Worm (Caenorhabditis elegans): ENCODE data around the gene acr-7.

The acr-7 gene

ce11 chrII:7850575-7850974, 978 bp upstream of the acr-7 start:
- TF ChIP-seq mel-28 (tag; optimal IDR thresholded peaks at IDR 0.05; ENCODE audit: borderline replicate concordance), result no peak
- no peak for TF ChIP-seq bed-2 (GFP tag; IDR thresholded peaks at IDR 0.05)
- TF ChIP-seq nhr-179 (tag; optimal IDR thresholded peaks at IDR 0.05), result no peak
- no peak for TF ChIP-seq F57A8.1 (GFP tag; optimal IDR thresholded peaks at IDR 0.05)
- no peak for TF ChIP-seq mxl-1 (tag; optimal IDR thresholded peaks at IDR 0.05)

ce11 chrII:7845571-7846236, 3.9 kb downstream of the acr-7 start, which contains the start of gene T09A5.4:
T09A5.4 (plus strand) TSS chrII:7846186.
- TF ChIP-seq K12H6.12 (tag; optimal IDR thresholded peaks at IDR 0.05), result no peak
- no peak for TF ChIP-seq Y95B8A.8 (GFP tag; IDR thresholded peaks at IDR 0.05)
- TF ChIP-seq ama-1 (optimal IDR thresholded peaks at IDR 0.05), result no peak
- TF ChIP-seq ama-1 (GFP tag; optimal IDR thresholded peaks at IDR 0.05), result no peak
- no peak for TF ChIP-seq let-607 (tag; optimal IDR thresholded peaks at IDR 0.05)
- no peak for TF ChIP-seq lsy-27 (tag; optimal IDR thresholded peaks at IDR 0.05; ENCODE audit: borderline replicate concordance, insufficient read depth)
- no peak for TF ChIP-seq chd-7 (tag; optimal IDR thresholded peaks at IDR 0.05)
- TF ChIP-seq die-1 (tag; optimal IDR thresholded peaks at IDR 0.05), result no peak
- TF ChIP-seq ceh-100 (GFP tag; IDR thresholded peaks at IDR 0.05), result no peak
- no peak for TF ChIP-seq ets-4 (GFP tag; optimal IDR thresholded peaks at IDR 0.05)
- no peak for TF ChIP-seq tbx-9 (tag; optimal IDR thresholded peaks at IDR 0.05; ENCODE audit: borderline replicate concordance)

- TF ChIP-seq ceh-79 (tag; optimal IDR thresholded peaks at IDR 0.05) (no peak), K11D2.4 (GFP tag; IDR thresholded peaks at IDR 0.05) (no peak), ceh-91 (GFP tag; IDR thresholded peaks at IDR 0.05) (no peak), chd-7 (tag; optimal IDR thresholded peaks at IDR 0.05) (no peak), ccch-3 (GFP tag; optimal IDR thresholded peaks at IDR 0.05) (no peak), madf-10 (tag; optimal IDR thresholded peaks at IDR 0.05) (no peak), dpff-1 (tag; optimal IDR thresholded peaks at IDR 0.05) (no peak), aptf-3 (GFP tag; IDR thresholded peaks at IDR 0.05) (no peak)
These were observed 7.5 kb downstream of the acr-7 start, which contains the start of gene klp-3 for ce11 chrII:7842053-7842452. klp-3 (plus strand) TSS chrII:7842353.

ce11 chrII:7839703-7840102, 9.9 kb downstream of the acr-7 start:
- no peak for TF ChIP-seq lin-35 (GFP tag; optimal IDR thresholded peaks at IDR 0.05)
- no peak for TF ChIP-seq F23B12.7 (tag; optimal IDR thresholded peaks at IDR 0.05; ENCODE audit: insufficient read depth)
- TF ChIP-seq gei-17 (GFP tag; optimal IDR thresholded peaks at IDR 0.05), result no peak
- TF ChIP-seq sdz-38 (tag; optimal IDR thresholded peaks at IDR 0.05), result no peak

- no peak for TF ChIP-seq unc-62 (GFP tag; optimal IDR thresholded peaks at IDR 0.05)
- peak; percentile 76 for TF ChIP-seq hmg-1.2 (GFP tag; IDR thresholded peaks at IDR 0.05)
These were observed 10.9 kb downstream of the acr-7 start for ce11 chrII:7838661-7839060.

- TF ChIP-seq K12H6.12 (tag; optimal IDR thresholded peaks at IDR 0.05) (peak; percentile 61), somi-1 (GFP tag; optimal IDR thresholded peaks at IDR 0.05) (peak; percentile 40), nfyb-1 (GFP tag; IDR thresholded peaks at IDR 0.05) (0 out of 2 replicates have a peak, but pooled peaks have one; percentile 7), hlh-26 (GFP tag; conservative IDR thresholded peaks at IDR 0.05) (no peak), Y67H2A.10 (GFP tag; conservative IDR thresholded peaks at IDR 0.05) (no peak)
These were observed 12.9 kb downstream of the acr-7 start for ce11 chrII:7836613-7837226.

Measured in whole organism, young adult.